Worm (Caenorhabditis elegans): ENCODE data around the gene lin-48.

lin-48 gene

DNA sequence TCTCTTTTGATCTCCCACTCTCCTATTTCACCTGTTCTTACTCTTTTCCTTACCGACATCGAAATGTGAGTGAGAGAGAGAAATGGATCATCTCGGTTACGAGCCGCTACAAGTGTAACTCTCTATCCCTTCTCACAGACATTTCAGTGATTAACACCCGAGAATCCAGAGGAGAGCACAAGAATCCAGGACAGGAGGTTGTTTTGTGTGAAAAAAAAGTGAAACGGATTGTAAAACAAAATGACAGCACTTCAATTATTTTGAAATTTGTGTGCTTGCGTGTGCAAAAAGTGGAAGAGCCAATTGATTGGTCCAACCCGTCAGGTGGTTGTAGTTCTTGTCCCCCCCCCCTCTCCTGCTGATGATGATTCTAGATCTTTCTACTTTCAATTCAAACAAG, 37.6 kb downstream of the lin-48 start:
- TF ChIP-seq hlh-1 (tag; optimal IDR thresholded peaks at IDR 0.05) (peak; percentile 62), unc-62 (GFP tag; optimal IDR thresholded peaks at IDR 0.05) (peak; percentile 87), ceh-39 (tag; optimal IDR thresholded peaks at IDR 0.05) (no peak), nhr-28 (tag; optimal IDR thresholded peaks at IDR 0.05) (no peak), unc-120 (tag; optimal IDR thresholded peaks at IDR 0.05; ENCODE audit: poor library complexity, severe bottlenecking) (peak; percentile 80), mep-1 (tag; optimal IDR thresholded peaks at IDR 0.05) (no peak), M03D4.4 (tag; optimal IDR thresholded peaks at IDR 0.05) (no peak), ztf-11 (tag; optimal IDR thresholded peaks at IDR 0.05) (no peak), nhr-76 (tag; optimal IDR thresholded peaks at IDR 0.05) (no peak)

DNA sequence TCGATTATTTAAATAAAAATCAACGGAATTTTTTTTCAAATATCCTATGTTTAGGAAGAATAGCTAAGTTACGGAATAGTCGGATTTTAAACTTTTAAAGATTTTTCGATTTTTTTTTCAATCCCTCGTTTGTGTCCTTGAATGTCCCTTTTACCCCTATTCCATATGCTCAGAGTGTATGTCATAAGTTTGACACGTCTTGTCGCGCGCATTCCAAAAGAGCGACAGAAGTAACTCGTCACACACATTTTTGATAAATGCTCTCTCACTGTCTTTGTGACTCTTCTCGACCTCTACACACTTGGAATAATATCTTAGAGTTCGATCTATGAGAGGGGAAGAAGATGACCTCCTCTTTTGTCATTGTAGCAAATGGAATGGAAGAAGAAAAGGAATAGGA, 38.7 kb downstream of the lin-48 start:
- TF ChIP-seq unc-62 (GFP tag; optimal IDR thresholded peaks at IDR 0.05) (peak; percentile 5), ham-2 (GFP tag; optimal IDR thresholded peaks at IDR 0.05) (no peak)

ce11 chrIII:3785094-3785493, 39.9 kb downstream of the lin-48 start:
- no peak for TF ChIP-seq ceh-43 (GFP tag; optimal IDR thresholded peaks at IDR 0.05)
- no peak for TF ChIP-seq mls-2 (tag; optimal IDR thresholded peaks at IDR 0.05)
- TF ChIP-seq drap-1 (GFP tag; optimal IDR thresholded peaks at IDR 0.05): no peak
- no peak for TF ChIP-seq cnd-1 (tag; optimal IDR thresholded peaks at IDR 0.05)
- no peak for TF ChIP-seq M03D4.4 (tag; optimal IDR thresholded peaks at IDR 0.05)
- no peak for TF ChIP-seq sem-2 (GFP tag; optimal IDR thresholded peaks at IDR 0.05)
- no peak for TF ChIP-seq sptf-1 (tag; optimal IDR thresholded peaks at IDR 0.05)
- TF ChIP-seq ham-2 (GFP tag; optimal IDR thresholded peaks at IDR 0.05): no peak

ce11 chrIII:3786427-3786935, 41.2 kb downstream of the lin-48 start, which contains the start of gene acy-3:
acy-3 (minus strand) TSS chrIII:3786477.
- TF ChIP-seq hlh-1 (tag; optimal IDR thresholded peaks at IDR 0.05) (peak; percentile 57), unc-62 (GFP tag; optimal IDR thresholded peaks at IDR 0.05) (peak; percentile 70), M03D4.4 (tag; optimal IDR thresholded peaks at IDR 0.05) (peak; percentile 9), tbx-8 (GFP tag; optimal IDR thresholded peaks at IDR 0.05) (no peak), ham-2 (GFP tag; optimal IDR thresholded peaks at IDR 0.05) (peak; percentile 64), ceh-43 (GFP tag; optimal IDR thresholded peaks at IDR 0.05) (no peak), unc-120 (tag; optimal IDR thresholded peaks at IDR 0.05; ENCODE audit: poor library complexity, severe bottlenecking) (peak; percentile 81)

DNA sequence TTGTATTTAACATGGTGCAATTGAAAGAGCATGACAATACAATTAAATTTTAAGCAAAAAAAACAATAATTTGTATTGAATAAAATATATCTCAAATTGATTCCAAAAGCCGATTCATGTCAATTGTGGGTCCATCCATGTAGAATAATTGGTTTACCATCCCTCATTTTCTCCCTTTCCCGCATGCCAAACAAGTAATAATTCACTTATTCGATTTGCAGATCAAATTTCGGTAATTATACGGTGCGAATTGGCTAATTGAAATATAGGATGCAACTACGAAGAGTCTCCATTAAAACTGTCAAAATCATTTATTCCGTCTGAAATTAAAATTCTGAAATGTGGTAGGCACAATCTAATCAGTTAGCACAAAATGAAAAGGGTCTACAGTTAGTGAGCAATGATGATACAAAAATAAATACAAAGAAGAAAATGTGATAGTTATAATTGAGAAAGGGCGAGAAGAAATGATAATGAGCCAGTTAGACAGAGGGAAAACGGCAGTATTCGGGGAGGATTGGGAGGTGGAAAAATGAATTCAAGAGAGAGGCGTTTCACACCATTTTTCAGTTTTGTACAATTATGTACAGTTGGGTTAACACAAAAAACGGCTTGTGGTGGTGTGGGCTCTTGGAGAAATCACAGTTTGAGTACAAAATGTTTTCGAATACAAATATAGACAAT, 44.6 kb downstream of the lin-48 start:
- TF ChIP-seq ces-1 (GFP tag; optimal IDR thresholded peaks at IDR 0.05) (peak; percentile 99), tbx-8 (GFP tag; optimal IDR thresholded peaks at IDR 0.05) (no peak), unc-39 (tag; optimal IDR thresholded peaks at IDR 0.05) (peak; percentile 11), snpc-4 (tag; optimal IDR thresholded peaks at IDR 0.05) (no peak), sptf-1 (tag; optimal IDR thresholded peaks at IDR 0.05) (no peak), nhr-28 (tag; optimal IDR thresholded peaks at IDR 0.05) (no peak), nhr-237 (tag; optimal IDR thresholded peaks at IDR 0.05) (no peak), elt-3 (tag; optimal IDR thresholded peaks at IDR 0.05) (peak; percentile 25), ceh-43 (GFP tag; optimal IDR thresholded peaks at IDR 0.05) (peak; percentile 65), ceh-83 (GFP tag; optimal IDR thresholded peaks at IDR 0.05) (peak; percentile 20), mls-2 (tag; optimal IDR thresholded peaks at IDR 0.05) (peak; percentile 24)

DNA sequence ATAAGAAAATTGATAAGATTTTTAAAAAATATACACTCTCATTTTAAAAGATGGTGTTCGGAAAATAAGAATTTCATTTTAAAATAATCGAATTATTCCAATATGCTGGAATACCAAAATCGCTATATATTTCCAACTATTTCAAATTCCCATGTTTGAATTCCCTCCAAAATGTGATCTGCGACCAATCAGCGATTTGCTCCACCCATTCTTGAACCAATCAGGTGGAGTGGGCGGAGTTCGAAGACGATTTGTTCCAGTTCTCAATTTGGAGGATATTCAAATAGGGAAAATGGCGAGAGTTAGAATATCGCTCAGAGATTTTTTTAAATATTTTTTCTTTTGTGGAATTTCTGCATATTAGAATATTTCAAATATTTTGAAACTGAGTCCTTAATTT, 45.6 kb downstream of the lin-48 start:
- no peak for TF ChIP-seq mep-1 (tag; optimal IDR thresholded peaks at IDR 0.05)

DNA sequence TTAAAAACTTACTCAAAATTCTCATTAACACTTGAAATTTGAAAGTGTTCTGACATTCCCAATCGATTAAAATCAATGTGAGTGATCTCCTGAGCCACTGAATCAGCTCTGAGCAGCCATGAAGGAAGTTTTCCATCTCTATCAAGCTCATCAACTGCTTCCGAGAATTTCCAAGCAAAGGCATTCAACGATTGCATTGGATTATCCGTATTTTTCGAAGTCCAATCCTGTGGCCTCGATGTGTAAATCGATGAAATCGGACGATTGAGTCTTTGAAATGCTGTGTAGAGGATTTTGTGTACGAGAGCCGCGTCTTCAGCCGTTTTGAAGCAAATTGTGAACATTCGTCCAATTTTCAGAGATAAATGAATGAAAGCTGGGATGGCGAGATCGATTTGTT, 50.7 kb downstream of the lin-48 start:
- TF ChIP-seq ceh-43 (GFP tag; optimal IDR thresholded peaks at IDR 0.05) (no peak), nhr-28 (tag; optimal IDR thresholded peaks at IDR 0.05) (no peak), lin-32 (GFP tag; optimal IDR thresholded peaks at IDR 0.05) (no peak), lin-13 (tag; optimal IDR thresholded peaks at IDR 0.05) (no peak), ceh-83 (GFP tag; optimal IDR thresholded peaks at IDR 0.05) (no peak), tbx-8 (GFP tag; optimal IDR thresholded peaks at IDR 0.05) (no peak), elt-1 (tag; optimal IDR thresholded peaks at IDR 0.05; ENCODE audit: borderline replicate concordance, insufficient read depth) (no peak), snpc-4 (tag; optimal IDR thresholded peaks at IDR 0.05) (no peak), unc-39 (tag; optimal IDR thresholded peaks at IDR 0.05) (no peak), hlh-1 (tag; optimal IDR thresholded peaks at IDR 0.05) (no peak), ceh-39 (tag; optimal IDR thresholded peaks at IDR 0.05) (no peak), M03D4.4 (tag; optimal IDR thresholded peaks at IDR 0.05) (no peak), mls-2 (tag; optimal IDR thresholded peaks at IDR 0.05) (no peak), nhr-12 (tag; optimal IDR thresholded peaks at IDR 0.05) (no peak), zip-8 (tag; optimal IDR thresholded peaks at IDR 0.05) (no peak), unc-62 (GFP tag; optimal IDR thresholded peaks at IDR 0.05) (no peak), flh-1 (GFP tag; optimal IDR thresholded peaks at IDR 0.05) (no peak), ztf-11 (tag; optimal IDR thresholded peaks at IDR 0.05) (no peak), sptf-1 (tag; optimal IDR thresholded peaks at IDR 0.05) (no peak)
